Worm (Caenorhabditis elegans) whole organism, young adult: ENCODE results near the gene C55C3.8.

Experiments
- B0261.1 ChIP-seq: sonication (generic microtip); optimal IDR thresholded peaks from 2 replicates; lab custom pipeline; 2016; ENCODE audit warnings: mild to moderate bottlenecking, missing genetic modification characterization, moderate library complexity, missing compliant biosample characterization
- B0336.3 ChIP-seq: fragments of 200-800 bp; sonication (Bioruptor generic); IDR thresholded peaks from 2 replicates; pipeline ENCODE4 v1.3.6; 2022; ENCODE audit warnings: missing genetic modification characterization, missing compliant biosample characterization
- D2030.7 ChIP-seq: fragments of 200-800 bp; sonication (Bioruptor generic); IDR thresholded peaks from 2 replicates; pipeline ENCODE4 v1.3.6; 2022; ENCODE audit warnings: missing genetic modification reagents, missing genetic modification characterization, missing compliant biosample characterization
- F23B12.7 ChIP-seq: sonication (generic microtip); optimal IDR thresholded peaks from 2 replicates; lab custom pipeline; 2017; ENCODE audit warnings: missing genetic modification characterization, mild to moderate bottlenecking, missing compliant biosample characterization, antibody characterized with exemption, moderate library complexity; ENCODE audit not compliant: insufficient read depth
- F49E8.2 ChIP-seq: sonication (generic microtip); optimal IDR thresholded peaks from 3 replicates; lab custom pipeline; 2017; ENCODE audit warnings: missing genetic modification characterization, mild to moderate bottlenecking, missing compliant biosample characterization, antibody characterized with exemption, moderate library complexity; ENCODE audit not compliant: insufficient read depth
- F57A8.1 ChIP-seq: fragments of 200-800 bp; sonication (Bioruptor generic); optimal IDR thresholded peaks from 2 replicates; lab custom pipeline; 2018; ENCODE audit warnings: mild to moderate bottlenecking, missing genetic modification characterization, moderate library complexity, missing compliant biosample characterization
- T26A5.8 ChIP-seq: sonication (generic microtip); optimal IDR thresholded peaks from 2 replicates; lab custom pipeline; 2016; ENCODE audit warnings: missing genetic modification characterization, missing compliant biosample characterization
- Y53G8AR.9 ChIP-seq: fragments of 200-800 bp; sonication (Bioruptor generic); conservative IDR thresholded peaks from 2 replicates; pipeline ENCODE4 v1.3.6; 2022; ENCODE audit warnings: missing genetic modification reagents, missing genetic modification characterization, missing compliant biosample characterization
- Y56A3A.18 ChIP-seq: fragments of 200-800 bp; sonication (Bioruptor generic); IDR thresholded peaks from 2 replicates; pipeline ENCODE4 v1.3.6; 2022; ENCODE audit warnings: missing genetic modification reagents, missing genetic modification characterization, missing compliant biosample characterization
- Y67H2A.10 ChIP-seq: fragments of 200-800 bp; sonication (Bioruptor generic); conservative IDR thresholded peaks from 2 replicates; pipeline ENCODE4 v1.3.6; 2022; ENCODE audit warnings: missing genetic modification reagents, missing genetic modification characterization, missing compliant biosample characterization
- atf-7 ChIP-seq: sonication (generic microtip); optimal IDR thresholded peaks from 2 replicates; lab custom pipeline; 2017; ENCODE audit warnings: mild to moderate bottlenecking, missing genetic modification characterization, missing compliant biosample characterization
- athp-1 ChIP-seq: sonication (generic microtip); optimal IDR thresholded peaks from 2 replicates; lab custom pipeline; 2017; ENCODE audit warnings: mild to moderate bottlenecking, missing genetic modification characterization, missing compliant biosample characterization
- attf-6 ChIP-seq: fragments of 200-800 bp; sonication (Bioruptor generic); IDR thresholded peaks from 2 replicates; pipeline ENCODE4 v1.3.6; 2022; ENCODE audit warnings: missing genetic modification reagents, missing genetic modification characterization, missing compliant biosample characterization
- cebp-1 ChIP-seq, 2 experiments: fragments of 200-800 bp in 1 of 2; sonication (Bioruptor generic) in 1 of 2; sonication (generic microtip) in 1 of 2; IDR thresholded peaks in 1 of 2; optimal IDR thresholded peaks in 1 of 2; 2 replicates each; pipeline versions ENCODE4 v1.3.6 to Lab custom; 2017 to 2022; ENCODE audit warnings: missing compliant biosample characterization in 2 of 2, missing genetic modification characterization in 2 of 2, mild to moderate bottlenecking in 1 of 2, missing genetic modification reagents in 1 of 2, moderate library complexity in 1 of 2
- ceh-58 ChIP-seq: fragments of 200-800 bp; sonication (Bioruptor generic); IDR thresholded peaks from 2 replicates; pipeline ENCODE4 v1.3.6; 2022; ENCODE audit warnings: missing genetic modification characterization, missing compliant biosample characterization
- dox-1 ChIP-seq: fragments of 200-800 bp; sonication (Bioruptor generic); IDR thresholded peaks from 2 replicates; pipeline ENCODE4 v1.3.6; 2022; ENCODE audit warnings: missing genetic modification reagents, missing genetic modification characterization, missing compliant biosample characterization
- dpff-1 ChIP-seq: sonication (generic microtip); optimal IDR thresholded peaks from 2 replicates; lab custom pipeline; 2017; ENCODE audit warnings: mild to moderate bottlenecking, missing genetic modification characterization, missing compliant biosample characterization
- dpl-1 ChIP-seq: fragments of 150-350 bp; optimal IDR thresholded peaks from 2 replicates; lab custom pipeline; 2014; ENCODE audit warnings: missing biosample characterization, missing genetic modification reagents, missing genetic modification characterization
- efl-1 ChIP-seq: fragments of 150-350 bp; optimal IDR thresholded peaks from 2 replicates; lab custom pipeline; 2014; ENCODE audit warnings: missing biosample characterization, missing genetic modification reagents, missing genetic modification characterization
- egl-44 ChIP-seq: fragments of 200-800 bp; sonication (Bioruptor generic); IDR thresholded peaks from 2 replicates; pipeline ENCODE4 v1.3.6; 2022; ENCODE audit warnings: missing genetic modification reagents, missing genetic modification characterization, missing compliant biosample characterization
- ekl-4 ChIP-seq: fragments of 200-800 bp; sonication (Bioruptor generic); IDR thresholded peaks from 2 replicates; pipeline ENCODE4 v1.3.6; 2022; ENCODE audit warnings: missing genetic modification reagents, missing genetic modification characterization, missing compliant biosample characterization
- fkh-3 ChIP-seq: sonication (generic microtip); optimal IDR thresholded peaks from 2 replicates; lab custom pipeline; 2016; ENCODE audit warnings: mild to moderate bottlenecking, missing genetic modification characterization, missing compliant biosample characterization
- hmg-1.2 ChIP-seq: fragments of 200-800 bp; sonication (Bioruptor generic); IDR thresholded peaks from 2 replicates; pipeline ENCODE4 v1.3.6; 2022; ENCODE audit warnings: missing genetic modification reagents, missing genetic modification characterization, missing compliant biosample characterization
- hrde-1 ChIP-seq: sonication (generic microtip); optimal IDR thresholded peaks from 2 replicates; lab custom pipeline; 2016; ENCODE audit warnings: missing genetic modification characterization, mild to moderate bottlenecking, missing compliant biosample characterization, moderate library complexity, missing genotype, missing genetic modification reagents, borderline replicate concordance
- let-526 ChIP-seq: fragments of 200-800 bp; sonication (Bioruptor generic); IDR thresholded peaks from 2 replicates; pipeline ENCODE4 v1.3.6; 2022; ENCODE audit warnings: missing genetic modification reagents, missing genetic modification characterization, missing compliant biosample characterization
- lin-35 ChIP-seq, 3 experiments: fragments of 150-350 bp in 2 of 3; sonication (generic microtip) in 1 of 3; optimal IDR thresholded peaks; 2 replicates each; lab custom pipeline; 2014 to 2018; ENCODE audit warnings: missing biosample characterization in 3 of 3, missing genetic modification characterization in 3 of 3, missing genetic modification reagents in 3 of 3
- lin-54 ChIP-seq: fragments of 200-800 bp; sonication (Bioruptor generic); optimal IDR thresholded peaks from 2 replicates; lab custom pipeline; 2018; ENCODE audit warnings: mild to moderate bottlenecking, missing genetic modification characterization, missing compliant biosample characterization
- madf-3 ChIP-seq: fragments of 200-800 bp; sonication (Bioruptor generic); IDR thresholded peaks from 2 replicates; pipeline ENCODE4 v1.3.6; 2022; ENCODE audit warnings: missing genetic modification reagents, missing genetic modification characterization, missing compliant biosample characterization
- madf-8 ChIP-seq: fragments of 200-800 bp; sonication (Bioruptor generic); conservative IDR thresholded peaks from 2 replicates; pipeline ENCODE4 v1.3.6; 2022; ENCODE audit warnings: missing genetic modification reagents, missing genetic modification characterization, missing compliant biosample characterization
- mcd-1 ChIP-seq: fragments of 200-800 bp; sonication (Bioruptor generic); IDR thresholded peaks from 2 replicates; pipeline ENCODE4 v1.3.6; 2022; ENCODE audit warnings: missing genetic modification reagents, missing genetic modification characterization, missing compliant biosample characterization
- nfyb-1 ChIP-seq: fragments of 200-800 bp; sonication (Bioruptor generic); IDR thresholded peaks from 2 replicates; pipeline ENCODE4 v1.3.6; 2022; ENCODE audit warnings: missing genetic modification reagents, missing genetic modification characterization, missing compliant biosample characterization
- nhr-27 ChIP-seq: fragments of 200-800 bp; sonication (Bioruptor generic); optimal IDR thresholded peaks from 2 replicates; lab custom pipeline; 2018; ENCODE audit warnings: mild to moderate bottlenecking, missing genetic modification characterization, moderate library complexity, missing compliant biosample characterization
- nhr-80 ChIP-seq: sonication (generic microtip); optimal IDR thresholded peaks from 2 replicates; lab custom pipeline; 2016; ENCODE audit warnings: missing genetic modification characterization, missing compliant biosample characterization
- repo-1 ChIP-seq: sonication (generic microtip); optimal IDR thresholded peaks from 2 replicates; lab custom pipeline; 2017; ENCODE audit warnings: mild to moderate bottlenecking, missing genetic modification characterization, missing compliant biosample characterization
- rpc-1 ChIP-seq, 2 experiments: fragments of 150-350 bp in 1 of 2; sonication (generic microtip) in 1 of 2; optimal IDR thresholded peaks; 2 replicates each; lab custom pipeline; 2014 to 2018; ENCODE audit warnings: missing biosample characterization in 1 of 2, missing genetic modification characterization in 1 of 2, missing genetic modification reagents in 1 of 2, missing genotype in 1 of 2
- snpc-1.1 ChIP-seq: sonication (generic microtip); optimal IDR thresholded peaks from 2 replicates; lab custom pipeline; 2017; ENCODE audit warnings: missing genetic modification characterization, mild to moderate bottlenecking, missing compliant biosample characterization, antibody characterized with exemption, moderate library complexity, missing genotype, missing genetic modification reagents; ENCODE audit not compliant: insufficient read depth
- snpc-1.3 ChIP-seq: sonication (generic microtip); optimal IDR thresholded peaks from 2 replicates; lab custom pipeline; 2017; ENCODE audit warnings: missing genetic modification characterization, mild to moderate bottlenecking, missing compliant biosample characterization, antibody characterized with exemption, moderate library complexity, missing genotype, missing genetic modification reagents; ENCODE audit not compliant: insufficient read depth
- somi-1 ChIP-seq: fragments of 200-800 bp; sonication (Bioruptor generic); optimal IDR thresholded peaks from 2 replicates; lab custom pipeline; 2018; ENCODE audit warnings: mild to moderate bottlenecking, missing genetic modification characterization, missing compliant biosample characterization
- tbp1 ChIP-seq: fragments of 200-800 bp; sonication (Bioruptor generic); optimal IDR thresholded peaks from 2 replicates; lab custom pipeline; 2018; ENCODE audit warnings: mild to moderate bottlenecking, missing genetic modification characterization, missing compliant biosample characterization
- zfh-2 ChIP-seq: fragments of 200-800 bp; sonication (Bioruptor generic); conservative IDR thresholded peaks from 2 replicates; pipeline ENCODE4 v1.3.6; 2022; ENCODE audit warnings: missing genetic modification reagents, missing genetic modification characterization, missing compliant biosample characterization
- zim-3 ChIP-seq: sonication (generic microtip); optimal IDR thresholded peaks from 2 replicates; lab custom pipeline; 2017; ENCODE audit warnings: mild to moderate bottlenecking, missing genetic modification characterization, moderate library complexity, missing compliant biosample characterization
- ztf-18 ChIP-seq: sonication (generic microtip); optimal IDR thresholded peaks from 2 replicates; lab custom pipeline; 2016; ENCODE audit warnings: missing genotype, mild to moderate bottlenecking, missing genetic modification characterization, missing compliant biosample characterization

Gene C55C3.8

ce11 chrIV:5658897-5659296 lies 31.9 kb upstream of the C55C3.8 start:
- TF ChIP-seq lin-35 (GFP tag; optimal IDR thresholded peaks at IDR 0.05; lab: Kevin White, UChicago) (no peak), athp-1 (tag; lab: Kevin White, UChicago) (no peak), B0336.3 (GFP tag; lab: Robert Waterston, UW) (0 out of 2 replicates have a peak, but pooled peaks have one; percentile 17), atf-7 (peak; percentile 54), nhr-80 (peak; percentile 62)

ce11 chrIV:5659461-5659860 lies 31.4 kb upstream of the C55C3.8 start:
- TF ChIP-seq cebp-1 (GFP tag; IDR thresholded peaks at IDR 0.05; lab: Robert Waterston, UW) (0 out of 2 replicates have a peak, but pooled peaks have one; percentile 31), cebp-1 (tag; optimal IDR thresholded peaks at IDR 0.05; lab: Kevin White, UChicago) (peak; percentile 27), madf-8 (GFP tag; lab: Robert Waterston, UW) (no peak), mcd-1 (no peak), dpff-1 (tag; lab: Kevin White, UChicago) (no peak), madf-3 (GFP tag; lab: Robert Waterston, UW) (no peak), hmg-1.2 (GFP tag; lab: Robert Waterston, UW) (peak; percentile 40; the same call in 1 of the 2 replicates), nhr-80 (peak; percentile 48), nhr-27 (tag; lab: Kevin White, UChicago) (no peak), zfh-2 (GFP tag; lab: Robert Waterston, UW) (no peak), athp-1 (tag; lab: Kevin White, UChicago) (no peak), Y56A3A.18 (GFP tag; lab: Robert Waterston, UW) (no peak), ceh-58 (no peak), B0261.1 (tag; lab: Kevin White, UChicago) (no peak), dpl-1 (GFP tag; lab: Kevin White, UChicago) (no peak), fkh-3 (tag; lab: Kevin White, UChicago) (no peak), nfyb-1 (GFP tag; lab: Robert Waterston, UW) (peak; percentile 43; the same call in 1 of the 2 replicates), let-526 (GFP tag; lab: Robert Waterston, UW) (no peak), snpc-1.3 (tag; lab: Kevin White, UChicago) (no peak), egl-44 (GFP tag; lab: Robert Waterston, UW) (no peak), Y67H2A.10 (no peak), tbp1 (GFP tag; lab: Kevin White, UChicago) (no peak), ekl-4 (GFP tag; lab: Robert Waterston, UW) (0 out of 2 replicates have a peak, but pooled peaks have one; percentile 22)
- TF ChIP-seq, all 124 proteins: peak for 5

- TF ChIP-seq B0261.1 (tag; lab: Kevin White, UChicago): no peak
- peak; percentile 26; the same call in 1 of the 2 replicates for TF ChIP-seq B0336.3 (GFP tag; lab: Robert Waterston, UW)
- TF ChIP-seq rpc-1 (optimal IDR thresholded peaks at IDR 0.05; lab: Kevin White, UChicago): no peak
- no peak for TF ChIP-seq rpc-1 (tag; optimal IDR thresholded peaks at IDR 0.05; lab: Kevin White, UChicago)
- TF ChIP-seq ztf-18: no peak
- peak; percentile 52 for TF ChIP-seq repo-1 (tag; lab: Kevin White, UChicago)
- no peak for TF ChIP-seq F57A8.1 (GFP tag; lab: Kevin White, UChicago)
- TF ChIP-seq F49E8.2 (tag; lab: Kevin White, UChicago): no peak
- no peak for TF ChIP-seq somi-1 (GFP tag; lab: Kevin White, UChicago)
- TF ChIP-seq D2030.7 (GFP tag; lab: Robert Waterston, UW): no peak
- no peak for TF ChIP-seq efl-1 (GFP tag; lab: Kevin White, UChicago)
- no peak for TF ChIP-seq zim-3
- TF ChIP-seq snpc-1.3 (tag; lab: Kevin White, UChicago): no peak
- TF ChIP-seq Y53G8AR.9 (GFP tag; lab: Robert Waterston, UW): no peak
- peak; percentile 76; the same call in 1 of the 2 replicates for TF ChIP-seq nfyb-1 (GFP tag; lab: Robert Waterston, UW)
- TF ChIP-seq dox-1: no peak
- TF ChIP-seq nhr-27 (tag; lab: Kevin White, UChicago): no peak
- no peak for TF ChIP-seq T26A5.8 (tag; lab: Kevin White, UChicago)
- no peak for TF ChIP-seq mcd-1
- TF ChIP-seq lin-54 (GFP tag; lab: Kevin White, UChicago): peak; percentile 13
- TF ChIP-seq snpc-1.1: no peak
- TF ChIP-seq F23B12.7 (tag; lab: Kevin White, UChicago): no peak
- TF ChIP-seq hrde-1: no peak
- no peak for TF ChIP-seq attf-6 (GFP tag; lab: Robert Waterston, UW)
- no peak for TF ChIP-seq madf-8 (GFP tag; lab: Robert Waterston, UW)
- 0 out of 2 replicates have a peak, but pooled peaks have one; percentile 20 for TF ChIP-seq cebp-1 (GFP tag; IDR thresholded peaks at IDR 0.05; lab: Robert Waterston, UW)
- peak; percentile 13 for TF ChIP-seq cebp-1 (tag; optimal IDR thresholded peaks at IDR 0.05; lab: Kevin White, UChicago)
These were observed 30.6 kb upstream of the C55C3.8 start, which contains the start of gene skn-1 for ce11 chrIV:5660239-5660638. Gene skn-1 (minus strand): TSS chrIV:5660384.
